Worm (Caenorhabditis elegans): ENCODE measurements around the gene Y49F6A.12.
"Not testable (repeated sequence)": the region's sequence is repeated elsewhere in the genome, so short reads cannot be mapped to it uniquely, and the experiment has no call there.

Gene Y49F6A.12

ce11 chrII:3567576-3567975, 27.9 kb upstream of the Y49F6A.12 start:
- peak; percentile 78 for TF ChIP-seq bed-2 (GFP tag; IDR thresholded peaks at IDR 0.05)
- 0 out of 2 replicates have a peak, but pooled peaks have one; percentile 59 for TF ChIP-seq nfya-2 (GFP tag; IDR thresholded peaks at IDR 0.05)
- peak; percentile 56 for TF ChIP-seq F33H1.4 (GFP tag; IDR thresholded peaks at IDR 0.05)
- TF ChIP-seq D2030.7 (GFP tag; IDR thresholded peaks at IDR 0.05) = peak; percentile 90
- TF ChIP-seq T07F8.4 (tag; optimal IDR thresholded peaks at IDR 0.05) = peak; percentile 65
- peak; percentile 69 for TF ChIP-seq dox-1 (GFP tag; IDR thresholded peaks at IDR 0.05)
- peak in 1 of 2 experiments; percentile 31 for TF ChIP-seq let-607 (tag; optimal IDR thresholded peaks at IDR 0.05)
- peak; percentile 46 for TF ChIP-seq attf-5 (GFP tag; optimal IDR thresholded peaks at IDR 0.05)
- TF ChIP-seq F57C9.4 (tag; optimal IDR thresholded peaks at IDR 0.05) = peak; percentile 2
- TF ChIP-seq tlf-1 (GFP tag; optimal IDR thresholded peaks at IDR 0.05) = peak; percentile 29
- TF ChIP-seq nhr-90 (tag; optimal IDR thresholded peaks at IDR 0.05) = peak; percentile 81
- TF ChIP-seq attf-6 (GFP tag; IDR thresholded peaks at IDR 0.05) = peak; percentile 60
- 0 out of 2 replicates have a peak, but pooled peaks have one; percentile 62 for TF ChIP-seq egl-44 (GFP tag; IDR thresholded peaks at IDR 0.05)
- peak; percentile 65; the same call in 1 of the 2 replicates for TF ChIP-seq rcor-1 (GFP tag; IDR thresholded peaks at IDR 0.05)
- 0 out of 2 replicates have a peak, but pooled peaks have one; percentile 39 for TF ChIP-seq egl-18 (GFP tag; IDR thresholded peaks at IDR 0.05)
- TF ChIP-seq ceh-100 (GFP tag; IDR thresholded peaks at IDR 0.05) = peak; percentile 41
- peak; percentile 84 for TF ChIP-seq Y56A3A.18 (GFP tag; IDR thresholded peaks at IDR 0.05)
- peak; percentile 74 for TF ChIP-seq madf-6 (GFP tag; IDR thresholded peaks at IDR 0.05)
- TF ChIP-seq ztf-26 (tag; optimal IDR thresholded peaks at IDR 0.05) = peak; percentile 68
- TF ChIP-seq ekl-4 (GFP tag; IDR thresholded peaks at IDR 0.05) = peak; percentile 73; the same call in 1 of the 2 replicates
- TF ChIP-seq rpc-1 (optimal IDR thresholded peaks at IDR 0.05) = peak; percentile 84
- peak; percentile 86 for TF ChIP-seq rpc-1 (tag; optimal IDR thresholded peaks at IDR 0.05)
- TF ChIP-seq ceh-79 (tag; optimal IDR thresholded peaks at IDR 0.05) = peak; percentile 76
- TF ChIP-seq chd-7 (tag; optimal IDR thresholded peaks at IDR 0.05) = peak; percentile 57
- peak; percentile 83 for TF ChIP-seq snpc-3.4 (tag; optimal IDR thresholded peaks at IDR 0.05)
- 0 out of 2 replicates have a peak, but pooled peaks have one; percentile 41 for TF ChIP-seq let-526 (GFP tag; IDR thresholded peaks at IDR 0.05)
- peak; percentile 68 for TF ChIP-seq hrde-1 (tag; optimal IDR thresholded peaks at IDR 0.05; ENCODE audit: borderline replicate concordance)
- TF ChIP-seq ama-1 (optimal IDR thresholded peaks at IDR 0.05) = not testable (repeated sequence)
- TF ChIP-seq ama-1 (GFP tag; optimal IDR thresholded peaks at IDR 0.05) = peak; percentile 69
- TF ChIP-seq athp-1 (tag; optimal IDR thresholded peaks at IDR 0.05) = peak; percentile 81
- TF ChIP-seq cebp-2 (GFP tag; IDR thresholded peaks at IDR 0.05) = peak; percentile 83
- TF ChIP-seq B0261.1 (tag; optimal IDR thresholded peaks at IDR 0.05) = peak; percentile 91
- TF ChIP-seq xnd-1 (tag; optimal IDR thresholded peaks at IDR 0.05) = peak; percentile 44
- TF ChIP-seq zim-3 (tag; optimal IDR thresholded peaks at IDR 0.05) = peak; percentile 73
- TF ChIP-seq pbrm-1 (GFP tag; IDR thresholded peaks at IDR 0.05) = peak; percentile 76
- TF ChIP-seq F10E7.11 (tag; optimal IDR thresholded peaks at IDR 0.05) = peak; percentile 13
- peak; percentile 30 for TF ChIP-seq tbx-9 (tag; optimal IDR thresholded peaks at IDR 0.05; ENCODE audit: borderline replicate concordance)
- TF ChIP-seq egrh-3 (GFP tag; IDR thresholded peaks at IDR 0.05) = peak; percentile 46; the same call in 1 of the 2 replicates
- TF ChIP-seq nhr-120 (GFP tag; IDR thresholded peaks at IDR 0.05) = 0 out of 2 replicates have a peak, but pooled peaks have one; percentile 18
- TF ChIP-seq sptf-2 (GFP tag; optimal IDR thresholded peaks at IDR 0.05) = peak; percentile 41
- 0 out of 2 replicates have a peak, but pooled peaks have one; percentile 52 for TF ChIP-seq F39B2.1 (GFP tag; IDR thresholded peaks at IDR 0.05)
- TF ChIP-seq B0336.3 (GFP tag; IDR thresholded peaks at IDR 0.05) = peak; percentile 77
- peak; percentile 41 for TF ChIP-seq somi-1 (GFP tag; optimal IDR thresholded peaks at IDR 0.05)
- 0 out of 2 replicates have a peak, but pooled peaks have one; percentile 11 for TF ChIP-seq aptf-3 (GFP tag; IDR thresholded peaks at IDR 0.05)
- peak; percentile 46 for TF ChIP-seq repo-1 (tag; optimal IDR thresholded peaks at IDR 0.05)
- peak; percentile 98 for TF ChIP-seq tbp1 (GFP tag; optimal IDR thresholded peaks at IDR 0.05)
- TF ChIP-seq rec-8 (tag; optimal IDR thresholded peaks at IDR 0.05) = peak; percentile 53 to 72
- 0 out of 2 replicates have a peak, but pooled peaks have one; percentile 25 for TF ChIP-seq F37B4.10 (GFP tag; IDR thresholded peaks at IDR 0.05)
